Worm (Caenorhabditis elegans) whole organism, early embryonic: ENCODE measurements around the gene cct-6.

Source experiments
- B0310.2 ChIP-seq: sonication (generic microtip); optimal IDR thresholded peaks from 2 replicates; lab custom pipeline; 2016; ENCODE audit warnings: mild to moderate bottlenecking, missing genetic modification characterization, missing compliant biosample characterization
- F13C5.2 ChIP-seq: sonication (generic microtip); optimal IDR thresholded peaks from 2 replicates; lab custom pipeline; 2017; ENCODE audit warnings: mild to moderate bottlenecking, missing genetic modification characterization, inconsistent platforms, missing compliant biosample characterization
- aly-1 ChIP-seq: sonication (generic microtip); optimal IDR thresholded peaks from 2 replicates; lab custom pipeline; 2016; ENCODE audit warnings: missing genetic modification characterization, missing compliant biosample characterization
- ama-1 ChIP-seq: fragments of 150-350 bp; optimal IDR thresholded peaks from 2 replicates; lab custom pipeline; 2014
- ceh-13 ChIP-seq: fragments of 200-800 bp; sonication (Bioruptor generic); optimal IDR thresholded peaks from 2 replicates; lab custom pipeline; 2018; ENCODE audit warnings: mild to moderate bottlenecking, missing genetic modification characterization, missing compliant biosample characterization
- ceh-36 ChIP-seq: sonication (generic microtip); optimal IDR thresholded peaks from 2 replicates; lab custom pipeline; 2016; ENCODE audit warnings: missing genetic modification characterization, inconsistent platforms, missing compliant biosample characterization
- ets-7 ChIP-seq: sonication (generic microtip); optimal IDR thresholded peaks from 2 replicates; lab custom pipeline; 2016; ENCODE audit warnings: missing genotype, missing genetic modification characterization, missing compliant biosample characterization
- flt-1 ChIP-seq: fragments of 200-800 bp; sonication (Bioruptor generic); IDR thresholded peaks from 2 replicates; pipeline ENCODE4 v1.3.6; 2022; ENCODE audit warnings: missing genetic modification characterization, missing compliant biosample characterization
- hmbx-1 ChIP-seq: sonication (generic microtip); optimal IDR thresholded peaks from 2 replicates; lab custom pipeline; 2016; ENCODE audit warnings: mild to moderate bottlenecking, missing genetic modification characterization, missing compliant biosample characterization
- hmg-4 ChIP-seq: fragments of 200-800 bp; sonication (Bioruptor generic); optimal IDR thresholded peaks from 2 replicates; lab custom pipeline; 2018; ENCODE audit warnings: mild to moderate bottlenecking, missing genetic modification characterization, missing compliant biosample characterization
- hnd-1 ChIP-seq: sonication (generic microtip); optimal IDR thresholded peaks from 2 replicates; lab custom pipeline; 2016; ENCODE audit warnings: missing genetic modification characterization, missing compliant biosample characterization
- pes-1 ChIP-seq: fragments of 200-800 bp; sonication (Bioruptor generic); IDR thresholded peaks from 2 replicates; pipeline ENCODE4 v1.3.6; 2022; ENCODE audit warnings: missing genetic modification reagents, missing genetic modification characterization, missing compliant biosample characterization
- scrt-1 ChIP-seq: fragments of 200-800 bp; sonication (Bioruptor generic); IDR thresholded peaks from 2 replicates; pipeline ENCODE4 v1.3.6; 2022; ENCODE audit warnings: missing genetic modification characterization, missing compliant biosample characterization
- sea-1 ChIP-seq: fragments of 200-800 bp; sonication (Bioruptor generic); conservative IDR thresholded peaks from 2 replicates; pipeline ENCODE4 v1.3.6; 2022; ENCODE audit warnings: missing genetic modification characterization, missing compliant biosample characterization
- tbx-11 ChIP-seq: fragments of 200-800 bp; sonication (Bioruptor generic); IDR thresholded peaks from 2 replicates; pipeline ENCODE4 v1.3.6; 2022; ENCODE audit warnings: missing genetic modification characterization, missing compliant biosample characterization
- tbx-37 ChIP-seq: fragments of 200-800 bp; sonication (Bioruptor generic); conservative IDR thresholded peaks from 2 replicates; pipeline ENCODE4 v1.3.6; 2022; ENCODE audit warnings: missing genetic modification reagents, missing genetic modification characterization, missing compliant biosample characterization
- tra-4 ChIP-seq: sonication (generic microtip); optimal IDR thresholded peaks from 2 replicates; lab custom pipeline; 2017; ENCODE audit warnings: missing genetic modification characterization, missing compliant biosample characterization

Gene cct-6

ce11 chrIII:5813501-5813900 is 42.0 kb downstream of the cct-6 start:
- TF ChIP-seq tbx-11 (GFP tag; lab: Robert Waterston, UW) (no peak), F13C5.2 (tag; lab: Kevin White, UChicago) (no peak), tbx-37 (GFP tag; lab: Robert Waterston, UW) (no peak), ceh-13 (GFP tag; lab: Kevin White, UChicago) (no peak), hmg-4 (GFP tag; lab: Kevin White, UChicago) (no peak), pes-1 (GFP tag; lab: Robert Waterston, UW) (no peak)

ce11 chrIII:5812672-5813071 is 42.8 kb downstream of the cct-6 start:
- TF ChIP-seq tra-4 (tag; lab: Kevin White, UChicago): no peak

ce11 chrIII:5811957-5812356 is 43.5 kb downstream of the cct-6 start:
- TF ChIP-seq ceh-36 (no peak), F13C5.2 (tag; lab: Kevin White, UChicago) (no peak), hmg-4 (GFP tag; lab: Kevin White, UChicago) (no peak), B0310.2 (tag; lab: Kevin White, UChicago) (no peak), flt-1 (GFP tag; lab: Robert Waterston, UW) (no peak), aly-1 (tag; lab: Kevin White, UChicago) (no peak), tbx-11 (GFP tag; lab: Robert Waterston, UW) (no peak), pes-1 (GFP tag; lab: Robert Waterston, UW) (no peak), hnd-1 (tag; lab: Kevin White, UChicago) (no peak)

ce11 chrIII:5810012-5810411 is 45.5 kb downstream of the cct-6 start:
- TF ChIP-seq tbx-11 (GFP tag; lab: Robert Waterston, UW) (no peak), B0310.2 (tag; lab: Kevin White, UChicago) (no peak)

ce11 chrIII:5806720-5807119 is 48.8 kb downstream of the cct-6 start, which contains the start of gene R12B2.2:
Gene R12B2.2 (plus strand): TSS chrIII:5807020.
- TF ChIP-seq flt-1 (GFP tag; lab: Robert Waterston, UW) (no peak), ets-7 (no peak), aly-1 (tag; lab: Kevin White, UChicago) (no peak), tbx-11 (GFP tag; lab: Robert Waterston, UW) (no peak), tbx-37 (GFP tag; lab: Robert Waterston, UW) (no peak), hmg-4 (GFP tag; lab: Kevin White, UChicago) (no peak), tra-4 (tag; lab: Kevin White, UChicago) (no peak), sea-1 (GFP tag; lab: Robert Waterston, UW) (no peak), scrt-1 (GFP tag; lab: Robert Waterston, UW) (no peak)

ce11 chrIII:5805273-5805672 is 50.2 kb downstream of the cct-6 start, which contains the start of gene R12B2.3:
Gene R12B2.3 (plus strand): TSS chrIII:5805573.
- TF ChIP-seq F13C5.2 (tag; lab: Kevin White, UChicago) (no peak), hmg-4 (GFP tag; lab: Kevin White, UChicago) (no peak), aly-1 (tag; lab: Kevin White, UChicago) (no peak), hmbx-1 (no peak), scrt-1 (GFP tag; lab: Robert Waterston, UW) (no peak), ceh-13 (GFP tag; lab: Kevin White, UChicago) (no peak), sea-1 (GFP tag; lab: Robert Waterston, UW) (no peak), ceh-36 (no peak), ets-7 (no peak), flt-1 (GFP tag; lab: Robert Waterston, UW) (no peak), ama-1 (no peak), B0310.2 (tag; lab: Kevin White, UChicago) (no peak), tbx-11 (GFP tag; lab: Robert Waterston, UW) (no peak), pes-1 (GFP tag; lab: Robert Waterston, UW) (no peak), hnd-1 (tag; lab: Kevin White, UChicago) (no peak), tra-4 (tag; lab: Kevin White, UChicago) (no peak), tbx-37 (GFP tag; lab: Robert Waterston, UW) (no peak)
